Fruit fly (Drosophila melanogaster): ENCODE data around the gene CG14331.

Gene CG14331

DNA sequence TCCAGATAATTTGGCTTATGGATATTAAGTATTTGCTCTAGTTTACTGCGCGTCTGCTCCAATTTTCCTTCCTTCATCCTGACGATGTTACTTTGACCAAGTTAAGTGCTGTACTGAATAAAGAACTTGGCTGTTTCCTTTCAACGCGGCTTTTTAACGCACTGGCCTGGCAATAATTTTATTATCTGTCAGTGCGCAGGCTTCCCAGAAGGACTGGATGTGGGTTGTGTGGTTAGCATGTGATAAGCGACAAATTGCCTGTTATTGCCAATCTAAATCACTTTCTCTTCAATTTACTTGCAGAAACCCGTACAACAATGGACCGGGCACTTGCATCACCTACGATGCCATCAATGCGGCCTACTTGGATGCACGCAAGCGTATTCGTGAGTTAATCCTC is at the start of gene CG14331:
TSS of gene CG14331 (minus strand) at position 101 of the 400 bp plus-strand sequence.
- TF ChIP-seq Sox14 (GFP tag; optimal IDR thresholded peaks at IDR 0.05) (no peak), pdm3 (GFP tag; optimal IDR thresholded peaks at IDR 0.05) (no peak), OdsH (GFP tag; optimal IDR thresholded peaks at IDR 0.05) (no peak), Smox (GFP tag; optimal IDR thresholded peaks at IDR 0.05) (no peak), Gug (GFP tag; IDR thresholded peaks at IDR 0.05) (no peak), CG4318 (GFP tag; optimal IDR thresholded peaks at IDR 0.05) (no peak), fd85E (GFP tag; optimal IDR thresholded peaks at IDR 0.05) (no peak), fd59A (GFP tag; optimal IDR thresholded peaks at IDR 0.05) (no peak), CG11762 (GFP tag; optimal IDR thresholded peaks at IDR 0.05; ENCODE audit: insufficient read depth) (no peak), net (GFP tag; optimal IDR thresholded peaks at IDR 0.05) (no peak), Hr39 (GFP tag; optimal IDR thresholded peaks at IDR 0.05) (no peak)

DNA sequence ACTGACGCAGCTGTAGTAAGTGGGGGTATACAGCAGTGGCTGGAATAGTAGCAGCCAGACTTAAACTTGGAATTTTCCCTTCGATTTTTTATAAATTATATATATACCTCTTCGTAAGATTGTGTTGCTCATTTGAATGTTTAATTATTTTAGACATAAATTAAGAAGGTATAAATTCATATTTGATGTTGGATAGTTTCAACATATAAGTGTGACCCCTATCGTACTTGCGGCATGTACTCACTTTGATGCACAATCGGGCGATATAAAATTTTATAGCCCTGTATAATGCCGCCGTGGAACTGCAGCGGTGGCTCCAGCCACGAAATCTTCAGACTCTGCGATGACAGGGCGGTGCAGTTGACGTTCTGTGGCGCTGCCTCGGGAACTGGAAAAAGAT is 40.7 kb upstream of the CG14331 start:
- TF ChIP-seq pdm3 (GFP tag; optimal IDR thresholded peaks at IDR 0.05) (no peak), fkh (GFP tag; optimal IDR thresholded peaks at IDR 0.05) (no peak), dac (GFP tag; optimal IDR thresholded peaks at IDR 0.05) (no peak), CG10631 (GFP tag; optimal IDR thresholded peaks at IDR 0.05) (peak; percentile 4), CG15336 (GFP tag; IDR thresholded peaks at IDR 0.05) (0 out of 2 replicates have a peak, but pooled peaks have one; percentile 28), Smox (GFP tag; optimal IDR thresholded peaks at IDR 0.05) (no peak), CG10669 (GFP tag; optimal IDR thresholded peaks at IDR 0.05) (peak; percentile 14), CG6792 (GFP tag; optimal IDR thresholded peaks at IDR 0.05) (no peak), Hr39 (GFP tag; optimal IDR thresholded peaks at IDR 0.05) (no peak), CG6163 (GFP tag; IDR thresholded peaks at IDR 0.05) (0 out of 3 replicates have a peak, but pooled peaks have one; percentile 42), CG31627 (GFP tag; optimal IDR thresholded peaks at IDR 0.05) (no peak), CG32006 (GFP tag; optimal IDR thresholded peaks at IDR 0.05) (peak; percentile 35), Hr4 (GFP tag; optimal IDR thresholded peaks at IDR 0.05) (peak; percentile 0), Eip78C (GFP tag) (peak; percentile 66), achi (GFP tag; optimal IDR thresholded peaks at IDR 0.05) (no peak), Met (GFP tag; optimal IDR thresholded peaks at IDR 0.05) (no peak), Sox102F (GFP tag; optimal IDR thresholded peaks at IDR 0.05) (no peak), Gug (GFP tag; IDR thresholded peaks at IDR 0.05) (no peak), Ets96B (tag; optimal IDR thresholded peaks at IDR 0.05) (peak; percentile 26), salr (GFP tag; optimal IDR thresholded peaks at IDR 0.05) (no peak), net (GFP tag; optimal IDR thresholded peaks at IDR 0.05) (no peak), esn (GFP tag; optimal IDR thresholded peaks at IDR 0.05) (no peak), topi (GFP tag; optimal IDR thresholded peaks at IDR 0.05) (no peak), eg (GFP tag; IDR thresholded peaks at IDR 0.05) (0 out of 3 replicates have a peak, but pooled peaks have one; percentile 16), OdsH (GFP tag; optimal IDR thresholded peaks at IDR 0.05) (peak; percentile 24), Eip93F (GFP tag; optimal IDR thresholded peaks at IDR 0.05) (no peak), CG8119 (GFP tag; IDR thresholded peaks at IDR 0.05) (peak; percentile 34; the same call in 1 of the 3 replicates), dsx (GFP tag; optimal IDR thresholded peaks at IDR 0.05; ENCODE audit: poor library complexity, severe bottlenecking) (peak; percentile 8), ss (GFP tag; optimal IDR thresholded peaks at IDR 0.05) (no peak), CG6808 (GFP tag; optimal IDR thresholded peaks at IDR 0.05) (no peak)

DNA sequence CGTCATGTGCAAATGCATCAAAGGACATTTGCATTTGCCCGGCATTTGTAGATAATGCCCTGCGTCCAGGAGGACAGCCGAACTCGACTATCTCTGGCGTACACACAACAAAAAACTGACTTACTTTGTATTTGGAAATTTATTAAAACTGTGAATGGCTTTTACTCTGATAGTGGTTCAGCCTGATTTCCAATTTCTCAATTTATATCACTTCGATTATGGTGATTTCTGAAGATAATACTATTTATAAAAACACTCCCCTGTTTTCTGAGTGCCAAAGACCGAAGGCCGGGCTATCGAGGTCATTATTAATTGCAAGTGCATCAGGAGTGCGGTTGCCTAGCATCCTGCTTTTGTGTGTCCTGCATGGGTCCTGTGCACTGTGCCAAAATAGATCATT is 30.5 kb upstream of the CG14331 start:
- TF ChIP-seq net (GFP tag; optimal IDR thresholded peaks at IDR 0.05) = no peak
- TF ChIP-seq CG3032 (tag; optimal IDR thresholded peaks at IDR 0.05) = no peak
- no peak for TF ChIP-seq salr (GFP tag; optimal IDR thresholded peaks at IDR 0.05)
- TF ChIP-seq Sox15 (GFP tag; optimal IDR thresholded peaks at IDR 0.05) = no peak
- no peak for TF ChIP-seq CG31627 (GFP tag; optimal IDR thresholded peaks at IDR 0.05)
- no peak for TF ChIP-seq achi (GFP tag; optimal IDR thresholded peaks at IDR 0.05)
- no peak for TF ChIP-seq dsx (GFP tag; optimal IDR thresholded peaks at IDR 0.05; ENCODE audit: poor library complexity, severe bottlenecking)
- no peak for TF ChIP-seq lz (GFP tag; optimal IDR thresholded peaks at IDR 0.05)
- TF ChIP-seq fkh (GFP tag; optimal IDR thresholded peaks at IDR 0.05) = no peak
- TF ChIP-seq Gug (GFP tag; IDR thresholded peaks at IDR 0.05) = no peak
- TF ChIP-seq CG32006 (GFP tag; optimal IDR thresholded peaks at IDR 0.05) = peak; percentile 9
- TF ChIP-seq CG6163 (GFP tag; IDR thresholded peaks at IDR 0.05) = 0 out of 3 replicates have a peak, but pooled peaks have one; percentile 12
- no peak for TF ChIP-seq CG6792 (GFP tag; optimal IDR thresholded peaks at IDR 0.05)
- no peak for TF ChIP-seq Hr4 (GFP tag; optimal IDR thresholded peaks at IDR 0.05)
- no peak for TF ChIP-seq CG11294 (GFP tag; IDR thresholded peaks at IDR 0.05)
- TF ChIP-seq esn (GFP tag; optimal IDR thresholded peaks at IDR 0.05) = no peak
- no peak for TF ChIP-seq CG6808 (GFP tag; optimal IDR thresholded peaks at IDR 0.05)
- no peak for TF ChIP-seq topi (GFP tag; optimal IDR thresholded peaks at IDR 0.05)
- no peak for TF ChIP-seq vri (GFP tag; optimal IDR thresholded peaks at IDR 0.05)
- peak; percentile 52 for TF ChIP-seq Eip78C (GFP tag)
- no peak for TF ChIP-seq CG10631 (GFP tag; optimal IDR thresholded peaks at IDR 0.05)
- TF ChIP-seq Hr39 (GFP tag; optimal IDR thresholded peaks at IDR 0.05) = no peak
- TF ChIP-seq svp (GFP tag) = peak; percentile 58
- TF ChIP-seq Blimp-1 (GFP tag; optimal IDR thresholded peaks at IDR 0.05) = no peak
